Worm (Caenorhabditis elegans): Measurements from ENCODE around the gene C28A5.1.
"Not testable (repeated sequence)": the region's sequence is repeated elsewhere in the genome, so short reads cannot be mapped to it uniquely, and the experiment has no call there.

DNA sequence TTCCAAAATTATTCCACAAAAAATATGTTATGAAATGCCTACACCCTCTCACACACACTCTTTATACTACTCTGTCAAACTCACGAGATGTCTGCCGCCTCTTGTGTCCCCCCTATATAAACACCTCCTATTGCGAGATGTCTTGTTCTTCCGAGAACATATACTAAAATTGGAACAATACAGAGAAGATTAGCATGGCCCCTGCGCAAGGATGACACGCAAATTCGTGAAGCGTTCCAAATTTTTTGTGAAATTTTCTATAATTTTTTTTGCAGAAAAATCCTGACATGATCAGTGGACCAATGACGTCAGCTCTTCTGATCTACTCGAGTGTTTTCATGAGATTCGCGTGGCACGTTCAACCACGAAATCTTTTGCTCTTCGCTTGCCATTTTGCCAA is 20.1 kb downstream of the C28A5.1 start:
- TF ChIP-seq nhr-237 (tag; optimal IDR thresholded peaks at IDR 0.05); lin-13 (GFP tag; optimal IDR thresholded peaks at IDR 0.05); lin-15B (tag; optimal IDR thresholded peaks at IDR 0.05); nhr-76 (tag; optimal IDR thresholded peaks at IDR 0.05); nhr-11 (tag; optimal IDR thresholded peaks at IDR 0.05); unc-62 (GFP tag; optimal IDR thresholded peaks at IDR 0.05 in 1 of 2); unc-62 (tag; optimal IDR thresholded peaks at IDR 0.05); nhr-25 (tag; optimal IDR thresholded peaks at IDR 0.05; ENCODE audit: borderline replicate concordance, insufficient read depth); ztf-11 (tag; optimal IDR thresholded peaks at IDR 0.05): not testable (repeated sequence)
- TF ChIP-seq nhr-102 (tag; optimal IDR thresholded peaks at IDR 0.05) (peak; percentile 58), nhr-48 (tag; optimal IDR thresholded peaks at IDR 0.05) (peak; percentile 38), lsy-2 (tag; optimal IDR thresholded peaks at IDR 0.05) (peak; percentile 28 to 74), snpc-4 (tag; optimal IDR thresholded peaks at IDR 0.05) (peak; percentile 90), mep-1 (tag; optimal IDR thresholded peaks at IDR 0.05) (peak; percentile 56), F44E2.7 (GFP tag; IDR thresholded peaks at IDR 0.05) (peak; percentile 71; the same call in 1 of the 2 replicates)

All from whole organism, L4 larva.